Worm (Caenorhabditis elegans) whole organism, L4 larva: ENCODE results near the gene cra-1.

ENCODE experiments used
- aha-1 ChIP-seq: fragments of 150-350 bp; peaks from one replicate; lab custom pipeline; 2014; ENCODE audit warnings: missing biosample characterization, missing genetic modification characterization
- aly-2 ChIP-seq: sonication (generic microtip); optimal IDR thresholded peaks from 2 replicates; lab custom pipeline; 2018; ENCODE audit warnings: missing biosample characterization, missing genetic modification characterization
- ama-1 ChIP-seq: fragments of 150-350 bp; optimal IDR thresholded peaks from 2 replicates; lab custom pipeline; 2014; ENCODE audit warnings: inconsistent platforms, mixed read lengths
- nhr-10 ChIP-seq: fragments of 150-350 bp; optimal IDR thresholded peaks from 2 replicates; lab custom pipeline; 2014; ENCODE audit warnings: missing biosample characterization, missing genetic modification characterization
- nhr-11 ChIP-seq: fragments of 150-350 bp; optimal IDR thresholded peaks from 2 replicates; lab custom pipeline; 2014; ENCODE audit warnings: missing biosample characterization, missing genetic modification characterization
- nhr-237 ChIP-seq: sonication (generic microtip); optimal IDR thresholded peaks from 2 replicates; lab custom pipeline; 2017; ENCODE audit warnings: missing biosample characterization, missing genetic modification characterization
- nhr-28 ChIP-seq: fragments of 150-350 bp; optimal IDR thresholded peaks from 2 replicates; lab custom pipeline; 2014; ENCODE audit warnings: missing biosample characterization, missing genetic modification characterization
- nhr-6 ChIP-seq: fragments of 150-350 bp; optimal IDR thresholded peaks from 2 replicates; lab custom pipeline; 2014; ENCODE audit warnings: missing biosample characterization, missing genetic modification characterization
- nhr-76 ChIP-seq: fragments of 150-350 bp; optimal IDR thresholded peaks from 2 replicates; lab custom pipeline; 2014; ENCODE audit warnings: missing biosample characterization, missing genetic modification characterization
- nhr-77 ChIP-seq: fragments of 150-350 bp; optimal IDR thresholded peaks from 2 replicates; lab custom pipeline; 2014; ENCODE audit warnings: missing biosample characterization, missing genetic modification characterization
- snpc-4 ChIP-seq: fragments of 150-350 bp; optimal IDR thresholded peaks from 2 replicates; lab custom pipeline; 2014; ENCODE audit warnings: missing biosample characterization, missing genetic modification characterization
- unc-39 ChIP-seq: sonication (generic microtip); optimal IDR thresholded peaks from 2 replicates; lab custom pipeline; 2017; ENCODE audit warnings: missing biosample characterization, missing genetic modification characterization
- unc-62 ChIP-seq, 3 experiments: fragments of 150-350 bp in 1 of 3; sonication (generic microtip); optimal IDR thresholded peaks in 2 of 3; peaks in 1 of 3; 1 replicate in 1 of 3; 2 replicates in 2 of 3; lab custom pipeline; 2014 to 2017; ENCODE audit warnings: missing biosample characterization in 3 of 3, missing genetic modification characterization in 3 of 3, missing genetic modification reagents in 3 of 3, missing genotype in 1 of 3

DNA sequence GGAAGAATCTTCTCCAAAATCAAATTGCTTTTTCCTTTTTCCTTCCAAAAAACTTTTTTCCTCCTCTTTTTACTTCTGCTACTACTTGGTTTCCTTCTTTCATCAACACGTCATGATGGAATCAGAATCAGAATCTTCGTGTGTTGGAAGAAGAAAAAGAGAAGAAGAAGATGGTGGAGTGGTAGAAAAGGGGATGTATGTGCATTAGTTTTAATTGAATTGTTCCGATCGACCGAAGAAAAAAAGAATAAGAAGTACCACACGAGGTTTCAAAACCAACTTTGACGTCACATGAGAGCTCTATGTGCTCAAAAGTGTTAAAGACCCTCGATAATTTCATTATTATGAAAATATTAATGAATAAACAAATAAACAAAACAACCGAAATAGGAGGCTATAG, 45.6 kb upstream of the cra-1 start:
- no peak for TF ChIP-seq nhr-76 (tag; lab: Kevin White, UChicago)
- no peak for TF ChIP-seq nhr-10 (tag; lab: Kevin White, UChicago)
- TF ChIP-seq nhr-28 = no peak
- TF ChIP-seq unc-62 (GFP tag; optimal IDR thresholded peaks at IDR 0.05 in 1 of 2; lab: Kevin White, UChicago) = no peak
- no peak for TF ChIP-seq unc-62 (tag; optimal IDR thresholded peaks at IDR 0.05; lab: Kevin White, UChicago)
- no peak for TF ChIP-seq snpc-4 (tag; lab: Kevin White, UChicago)
- no peak for TF ChIP-seq ama-1 (lab: Kevin White, UChicago)
- no peak for TF ChIP-seq nhr-77
- TF ChIP-seq nhr-237 = no peak
- TF ChIP-seq aly-2 = no peak
- no peak for TF ChIP-seq aha-1 (tag; lab: Kevin White, UChicago)
- TF ChIP-seq nhr-6 (tag; lab: Kevin White, UChicago) = no peak
- no peak for TF ChIP-seq unc-39 (tag; lab: Kevin White, UChicago)
- TF ChIP-seq nhr-11 (tag; lab: Kevin White, UChicago) = no peak
